Fruit fly (Drosophila melanogaster) whole organism, wandering third instar larva: ENCODE results near the gene Nckx30C.
A peak's percentile ranks its signal among the peaks of the same experiment; 100 is the strongest.

Experiments used
- Abd-B ChIP-seq: fragments of >200 bp; optimal IDR thresholded peaks from 2 replicates; lab custom pipeline; 2017; ENCODE audit warnings: missing biosample characterization, missing genetic modification characterization
- CG32264 ChIP-seq: fragments of 200-800 bp; sonication (Bioruptor generic); optimal IDR thresholded peaks from 2 replicates; lab custom pipeline; 2016; ENCODE audit warnings: missing biosample characterization, missing genetic modification characterization
- CrebA ChIP-seq: fragments of 200-800 bp; sonication (Bioruptor generic); optimal IDR thresholded peaks from 2 replicates; lab custom pipeline; 2016; ENCODE audit warnings: missing biosample characterization, mild to moderate bottlenecking, missing genetic modification characterization, borderline replicate concordance
- Dfd ChIP-seq: fragments of >200 bp; optimal IDR thresholded peaks from 2 replicates; lab custom pipeline; 2017; ENCODE audit warnings: missing biosample characterization, missing genetic modification characterization
- Dif ChIP-seq: fragments of 200-275, 200-300 bp; sonication (Bioruptor generic); optimal IDR thresholded peaks from 2 replicates; lab custom pipeline; 2018; ENCODE audit warnings: missing biosample characterization, missing genetic modification characterization; ENCODE audit not compliant: partially characterized antibody
- HLH106 ChIP-seq: fragments of 200-800 bp; optimal IDR thresholded peaks from 3 replicates; lab custom pipeline; 2019; ENCODE audit warnings: missing biosample characterization, mild to moderate bottlenecking, missing genetic modification characterization, moderate library complexity
- Hnf4 ChIP-seq: fragments of 200-800 bp; sonication (Bioruptor generic); optimal IDR thresholded peaks from 2 replicates; lab custom pipeline; 2016; ENCODE audit warnings: missing biosample characterization, mild to moderate bottlenecking, missing genetic modification characterization
- Hr78 ChIP-seq: fragments of >200 bp; optimal IDR thresholded peaks from 2 replicates; lab custom pipeline; 2017; ENCODE audit warnings: missing biosample characterization, missing genetic modification characterization
- Hr83 ChIP-seq: fragments of 200-300 bp; sonication (Bioruptor generic); optimal IDR thresholded peaks from 2 replicates; lab custom pipeline; 2016; ENCODE audit warnings: missing biosample characterization, mild to moderate bottlenecking, missing genetic modification characterization, moderate library complexity; ENCODE audit not compliant: poor library complexity, severe bottlenecking
- Mio ChIP-seq: sonication (Bioruptor generic); optimal IDR thresholded peaks from 2 replicates; lab custom pipeline; 2016; ENCODE audit warnings: missing biosample characterization, missing genetic modification characterization
- Myc ChIP-seq: fragments of >200 bp; optimal IDR thresholded peaks from 2 replicates; lab custom pipeline; 2017
- N ChIP-seq: fragments of >200 bp; optimal IDR thresholded peaks from 2 replicates; lab custom pipeline; 2018; ENCODE audit warnings: missing biosample characterization, missing external identifiers, missing genetic modification characterization
- Rel ChIP-seq, 2 experiments: fragments of 200-800 bp; sonication (Bioruptor generic) in 1 of 2; optimal IDR thresholded peaks; 2 replicates in 1 of 2; 3 replicates in 1 of 2; lab custom pipeline; 2016 to 2019; ENCODE audit warnings: mild to moderate bottlenecking in 2 of 2, missing biosample characterization in 2 of 2, missing genetic modification characterization in 2 of 2, moderate library complexity in 1 of 2
- Sp1 ChIP-seq: fragments of 200-800 bp; sonication (Bioruptor generic); optimal IDR thresholded peaks from 3 replicates; lab custom pipeline; 2019; ENCODE audit warnings: missing biosample characterization, mild to moderate bottlenecking, missing genetic modification characterization, moderate library complexity
- Vsx2 ChIP-seq: fragments of 200-300, 225-300 bp; sonication (Bioruptor generic); optimal IDR thresholded peaks from 2 replicates; lab custom pipeline; 2018; ENCODE audit warnings: missing biosample characterization, missing genetic modification characterization; ENCODE audit not compliant: partially characterized antibody
- brk ChIP-seq: fragments of 200-800 bp; sonication (Bioruptor generic); optimal IDR thresholded peaks from 2 replicates; lab custom pipeline; 2016; ENCODE audit warnings: missing biosample characterization, mild to moderate bottlenecking, missing genetic modification characterization
- dl ChIP-seq, 2 experiments: fragments of 175-275, 200-275 bp in 1 of 2; fragments of 200-275 bp in 1 of 2; sonication (Bioruptor generic); optimal IDR thresholded peaks; lab custom pipeline; 2018; ENCODE audit warnings: mild to moderate bottlenecking in 2 of 2, missing biosample characterization in 2 of 2, missing genetic modification characterization in 2 of 2, moderate library complexity in 2 of 2; ENCODE audit not compliant: partially characterized antibody in 2 of 2, insufficient read depth in 1 of 2
- dmrt93B ChIP-seq: fragments of 200-800 bp; sonication (Bioruptor generic); optimal IDR thresholded peaks from 2 replicates; lab custom pipeline; 2018; ENCODE audit warnings: missing biosample characterization, mild to moderate bottlenecking, missing genetic modification characterization
- ey ChIP-seq: fragments of 200-800 bp; sonication (Bioruptor generic); optimal IDR thresholded peaks from 2 replicates; lab custom pipeline; 2016; ENCODE audit warnings: missing biosample characterization, missing genetic modification characterization
- foxo ChIP-seq, 2 experiments: fragments of 200-800 bp; sonication (Bioruptor generic); optimal IDR thresholded peaks; 2 replicates in 1 of 2; 3 replicates in 1 of 2; lab custom pipeline; 2016 to 2017; ENCODE audit warnings: missing biosample characterization in 2 of 2, missing genetic modification characterization in 2 of 2
- fru ChIP-seq: fragments of 200-800 bp; sonication (Bioruptor generic); optimal IDR thresholded peaks from 3 replicates; lab custom pipeline; 2016; ENCODE audit warnings: missing biosample characterization, mild to moderate bottlenecking, missing genetic modification characterization
- h ChIP-seq: fragments of 200-800 bp; sonication (Bioruptor generic); optimal IDR thresholded peaks from 3 replicates; lab custom pipeline; 2016; ENCODE audit warnings: missing biosample characterization, mild to moderate bottlenecking, missing genetic modification characterization
- jim ChIP-seq: fragments of 175-275, 200-325 bp; sonication (Bioruptor generic); optimal IDR thresholded peaks from 2 replicates; lab custom pipeline; 2016; ENCODE audit warnings: missing biosample characterization, mild to moderate bottlenecking, missing genetic modification characterization
- lola ChIP-seq: fragments of >200 bp; optimal IDR thresholded peaks from 2 replicates; lab custom pipeline; 2017; ENCODE audit warnings: missing biosample characterization, missing genetic modification characterization
- pan ChIP-seq: fragments of >200 bp; optimal IDR thresholded peaks from 2 replicates; lab custom pipeline; 2017
- psq ChIP-seq: fragments of 200-800 bp; sonication (Bioruptor generic); optimal IDR thresholded peaks from 3 replicates; lab custom pipeline; 2017; ENCODE audit warnings: missing biosample characterization, mild to moderate bottlenecking, missing genetic modification characterization, moderate library complexity
- rgr ChIP-seq: fragments of 200-800 bp; sonication (Bioruptor generic); optimal IDR thresholded peaks from 3 replicates; lab custom pipeline; 2016; ENCODE audit warnings: missing biosample characterization, mild to moderate bottlenecking, missing genetic modification characterization
- sage ChIP-seq: fragments of 200-800 bp; sonication (Bioruptor generic); optimal IDR thresholded peaks from 2 replicates; lab custom pipeline; 2016; ENCODE audit warnings: missing biosample characterization, mild to moderate bottlenecking, missing genetic modification characterization
- sv ChIP-seq: fragments of 200-800 bp; sonication (Bioruptor generic); optimal IDR thresholded peaks from 3 replicates; lab custom pipeline; 2016; ENCODE audit warnings: missing biosample characterization, missing genetic modification characterization
- tai ChIP-seq: sonication (Bioruptor generic); optimal IDR thresholded peaks from 2 replicates; lab custom pipeline; 2016; ENCODE audit warnings: missing biosample characterization, missing genetic modification characterization
- woc ChIP-seq: sonication (Bioruptor generic); optimal IDR thresholded peaks from 2 replicates; lab custom pipeline; 2016; ENCODE audit warnings: missing biosample characterization, mild to moderate bottlenecking, missing genetic modification characterization

Gene Nckx30C

dm6 chr2L:9677101-9677500 lies 69.2 kb downstream of the Nckx30C start:
- TF ChIP-seq jim (GFP tag; lab: Kevin White, UChicago): no peak
- TF ChIP-seq tai: no peak
- TF ChIP-seq Abd-B (GFP tag; lab: Kevin White, UChicago): no peak
- TF ChIP-seq h (GFP tag; lab: Kevin White, UChicago): no peak
- TF ChIP-seq pan (lab: Kevin White, UChicago): no peak
- TF ChIP-seq Hr83: no peak
- no peak for TF ChIP-seq Hnf4 (GFP tag; lab: Kevin White, UChicago)
- no peak for TF ChIP-seq lola (GFP tag; lab: Kevin White, UChicago)
- TF ChIP-seq Dfd: no peak
- TF ChIP-seq Sp1 (GFP tag; lab: Kevin White, UChicago): no peak

DNA sequence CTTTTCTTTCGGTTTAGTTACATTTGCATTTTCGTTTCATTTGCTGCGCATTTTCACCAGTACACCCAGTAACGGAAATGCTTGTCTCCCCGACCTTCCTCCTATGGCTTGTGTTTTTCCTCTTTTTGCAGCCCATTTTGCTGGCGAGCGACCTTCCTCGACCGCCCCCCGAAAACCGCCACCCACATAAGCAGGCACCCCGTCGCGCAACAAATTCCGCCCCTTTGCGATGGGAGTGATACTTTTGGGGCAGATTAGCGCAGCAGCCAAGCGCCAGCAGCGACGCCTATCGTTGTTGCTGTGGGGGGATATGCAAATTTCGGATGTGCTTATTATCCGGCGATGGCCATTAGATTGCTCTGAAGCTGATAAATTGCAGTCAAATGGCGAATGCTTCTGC lies 73.1 kb downstream of the Nckx30C start:
- no peak for TF ChIP-seq dmrt93B (GFP tag; lab: Kevin White, UChicago)
- TF ChIP-seq tai: no peak
- TF ChIP-seq psq (GFP tag; lab: Kevin White, UChicago): no peak
- TF ChIP-seq Vsx2 (GFP tag; lab: Kevin White, UChicago): no peak
- TF ChIP-seq Hr83: no peak
- no peak for TF ChIP-seq fru (GFP tag; lab: Kevin White, UChicago)
- no peak for TF ChIP-seq CG32264
- no peak for TF ChIP-seq lola (GFP tag; lab: Kevin White, UChicago)
- TF ChIP-seq foxo (GFP tag; optimal IDR thresholded peaks at IDR 0.05; lab: Kevin White, UChicago): no peak
- no peak for TF ChIP-seq sv (GFP tag; lab: Kevin White, UChicago)
- TF ChIP-seq brk (GFP tag; lab: Kevin White, UChicago): no peak

DNA sequence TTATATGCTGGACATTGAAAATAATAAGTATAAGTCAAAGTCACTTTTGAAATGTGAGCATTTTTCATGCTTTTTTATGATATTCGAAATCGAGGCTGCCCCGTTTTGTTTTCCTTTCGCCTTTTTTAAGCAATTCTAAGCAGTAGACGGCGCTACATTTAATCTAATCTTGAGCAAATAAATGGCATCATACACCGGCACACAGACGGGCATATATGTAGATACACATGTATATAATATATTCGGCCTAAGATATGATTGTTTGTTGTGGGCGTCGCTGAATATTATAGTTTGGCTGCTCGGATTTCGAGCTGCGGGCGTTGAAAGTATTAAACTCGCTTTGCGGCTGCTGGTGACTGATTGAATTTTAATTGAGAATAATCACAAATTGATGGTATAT lies 74.0 kb downstream of the Nckx30C start:
- TF ChIP-seq HLH106 (tag; lab: Kevin White, UChicago) (no peak), Mio (no peak)

- TF ChIP-seq ey (GFP tag; lab: Kevin White, UChicago): no peak
- TF ChIP-seq dl (GFP tag; optimal IDR thresholded peaks at IDR 0.05; lab: Kevin White, UChicago; ENCODE audit: insufficient read depth in 1 of 2, partially characterized antibody in 2 of 2): no peak
- no peak for TF ChIP-seq pan (lab: Kevin White, UChicago)
- no peak for TF ChIP-seq HLH106 (tag; lab: Kevin White, UChicago)
- TF ChIP-seq Hr78 (GFP tag; lab: Kevin White, UChicago): no peak
- TF ChIP-seq tai: no peak
- TF ChIP-seq jim (GFP tag; lab: Kevin White, UChicago): peak; percentile 21
- no peak for TF ChIP-seq Abd-B (GFP tag; lab: Kevin White, UChicago)
- no peak for TF ChIP-seq lola (GFP tag; lab: Kevin White, UChicago)
- no peak for TF ChIP-seq Myc (lab: Kevin White, UChicago)
- TF ChIP-seq woc: no peak
- no peak for TF ChIP-seq Dfd
- no peak for TF ChIP-seq N (GFP tag; lab: Kevin White, UChicago)
- no peak for TF ChIP-seq dmrt93B (GFP tag; lab: Kevin White, UChicago)
- TF ChIP-seq Rel (GFP tag; optimal IDR thresholded peaks at IDR 0.05; lab: Kevin White, UChicago): no peak
- peak; percentile 33 for TF ChIP-seq Rel (tag; optimal IDR thresholded peaks at IDR 0.05; lab: Kevin White, UChicago)
- no peak for TF ChIP-seq h (GFP tag; lab: Kevin White, UChicago)
- TF ChIP-seq sage (GFP tag; lab: Kevin White, UChicago): peak; percentile 11
These were observed 75.3 kb downstream of the Nckx30C start for dm6 chr2L:9670909-9671422.

dm6 chr2L:9669354-9669753 lies 76.9 kb downstream of the Nckx30C start:
- no peak for TF ChIP-seq CG32264
- TF ChIP-seq Dif: no peak
- no peak for TF ChIP-seq brk (GFP tag; lab: Kevin White, UChicago)

- TF ChIP-seq foxo (GFP tag; optimal IDR thresholded peaks at IDR 0.05; lab: Kevin White, UChicago): no peak
- TF ChIP-seq Dfd: no peak
- no peak for TF ChIP-seq Dif
- no peak for TF ChIP-seq rgr
- no peak for TF ChIP-seq psq (GFP tag; lab: Kevin White, UChicago)
- TF ChIP-seq sv (GFP tag; lab: Kevin White, UChicago): no peak
- TF ChIP-seq CrebA (GFP tag; lab: Kevin White, UChicago): no peak
- no peak for TF ChIP-seq N (GFP tag; lab: Kevin White, UChicago)
These were observed 83.3 kb downstream of the Nckx30C start for dm6 chr2L:9662977-9663376.
